Worm (Caenorhabditis elegans) whole organism, mixed stage, embryonic: ENCODE measurements around the gene fbxc-53.

ENCODE experiments used
- M03D4.4 ChIP-seq: sonication (generic microtip); optimal IDR thresholded peaks from 2 replicates; lab custom pipeline; 2017; ENCODE audit warnings: mild to moderate bottlenecking, missing genetic modification characterization, missing compliant biosample characterization
- blmp-1 ChIP-seq: fragments of 150-350 bp; optimal IDR thresholded peaks from 2 replicates; lab custom pipeline; 2014; ENCODE audit warnings: missing biosample characterization, missing genetic modification characterization
- ceh-83 ChIP-seq: fragments of 200-800 bp; sonication (Bioruptor generic); optimal IDR thresholded peaks from 2 replicates; lab custom pipeline; 2018; ENCODE audit warnings: mild to moderate bottlenecking, missing genetic modification characterization, missing compliant biosample characterization
- ces-1 ChIP-seq: fragments of 150-350 bp; optimal IDR thresholded peaks from 2 replicates; lab custom pipeline; 2014; ENCODE audit warnings: missing biosample characterization, missing genetic modification reagents, missing genetic modification characterization
- cnd-1 ChIP-seq: fragments of 200-800 bp; sonication (Bioruptor generic); optimal IDR thresholded peaks from 2 replicates; lab custom pipeline; 2018; ENCODE audit warnings: mild to moderate bottlenecking, missing genetic modification characterization, missing compliant biosample characterization
- drap-1 ChIP-seq: fragments of 200-800 bp; sonication (Bioruptor generic); optimal IDR thresholded peaks from 3 replicates; lab custom pipeline; 2018; ENCODE audit warnings: mild to moderate bottlenecking, missing genetic modification characterization, missing compliant biosample characterization
- elt-1 ChIP-seq: sonication (generic microtip); optimal IDR thresholded peaks from 2 replicates; lab custom pipeline; 2017; ENCODE audit warnings: missing genetic modification characterization, mild to moderate bottlenecking, missing compliant biosample characterization, antibody characterized with exemption, moderate library complexity, borderline replicate concordance; ENCODE audit not compliant: insufficient read depth
- flh-1 ChIP-seq: fragments of 200-800 bp; sonication (Bioruptor generic); optimal IDR thresholded peaks from 2 replicates; lab custom pipeline; 2018; ENCODE audit warnings: mild to moderate bottlenecking, missing genetic modification characterization, moderate library complexity, missing compliant biosample characterization
- ham-2 ChIP-seq: fragments of 200-800 bp; sonication (Bioruptor generic); optimal IDR thresholded peaks from 2 replicates; lab custom pipeline; 2018; ENCODE audit warnings: mild to moderate bottlenecking, missing genetic modification characterization, missing compliant biosample characterization
- hlh-1 ChIP-seq: fragments of 150-350 bp; optimal IDR thresholded peaks from 2 replicates; lab custom pipeline; 2014; ENCODE audit warnings: missing biosample characterization, missing genetic modification reagents, missing genetic modification characterization
- lin-13 ChIP-seq: fragments of 150-350 bp; optimal IDR thresholded peaks from 2 replicates; lab custom pipeline; 2014; ENCODE audit warnings: missing biosample characterization, missing genetic modification characterization
- mab-5 ChIP-seq: fragments of 150-350 bp; optimal IDR thresholded peaks from 2 replicates; lab custom pipeline; 2014; ENCODE audit warnings: missing biosample characterization, missing genetic modification characterization
- mep-1 ChIP-seq: fragments of 150-350 bp; optimal IDR thresholded peaks from 2 replicates; lab custom pipeline; 2017; ENCODE audit warnings: missing biosample characterization, missing genetic modification reagents, missing genetic modification characterization, inconsistent platforms
- nhr-12 ChIP-seq: fragments of 150-350 bp; optimal IDR thresholded peaks from 2 replicates; lab custom pipeline; 2014; ENCODE audit warnings: missing biosample characterization, missing genetic modification characterization
- nhr-2 ChIP-seq: fragments of 150-350 bp; optimal IDR thresholded peaks from 2 replicates; lab custom pipeline; 2014; ENCODE audit warnings: missing biosample characterization, missing genetic modification characterization
- nhr-237 ChIP-seq: fragments of 150-350 bp; optimal IDR thresholded peaks from 2 replicates; lab custom pipeline; 2014; ENCODE audit warnings: missing biosample characterization, missing genetic modification characterization
- nhr-28 ChIP-seq: fragments of 150-350 bp; optimal IDR thresholded peaks from 2 replicates; lab custom pipeline; 2014; ENCODE audit warnings: missing biosample characterization, missing genetic modification characterization
- nhr-76 ChIP-seq: sonication (generic microtip); optimal IDR thresholded peaks from 2 replicates; lab custom pipeline; 2017; ENCODE audit warnings: missing biosample characterization, missing genetic modification characterization
- pha-4 ChIP-seq: fragments of 150-350 bp; optimal IDR thresholded peaks from 2 replicates; lab custom pipeline; 2018; ENCODE audit warnings: missing biosample characterization, missing genetic modification reagents, missing genetic modification characterization
- snpc-4 ChIP-seq: fragments of 150-350 bp; optimal IDR thresholded peaks from 2 replicates; lab custom pipeline; 2014; ENCODE audit warnings: missing biosample characterization, missing genetic modification characterization
- sptf-1 ChIP-seq: sonication (generic microtip); optimal IDR thresholded peaks from 2 replicates; lab custom pipeline; 2017; ENCODE audit warnings: mild to moderate bottlenecking, missing genetic modification characterization, moderate library complexity, missing compliant biosample characterization
- tbx-8 ChIP-seq: fragments of 200-800 bp; sonication (Bioruptor generic); optimal IDR thresholded peaks from 2 replicates; lab custom pipeline; 2018; ENCODE audit warnings: mild to moderate bottlenecking, missing genetic modification characterization, moderate library complexity, missing compliant biosample characterization
- unc-62 ChIP-seq: fragments of 150-350 bp; optimal IDR thresholded peaks from 2 replicates; lab custom pipeline; 2014; ENCODE audit warnings: missing biosample characterization, missing genetic modification reagents, missing genetic modification characterization
- zip-8 ChIP-seq: fragments of 150-350 bp; optimal IDR thresholded peaks from 2 replicates; lab custom pipeline; 2014; ENCODE audit warnings: missing biosample characterization, missing genetic modification characterization

Gene fbxc-53

DNA sequence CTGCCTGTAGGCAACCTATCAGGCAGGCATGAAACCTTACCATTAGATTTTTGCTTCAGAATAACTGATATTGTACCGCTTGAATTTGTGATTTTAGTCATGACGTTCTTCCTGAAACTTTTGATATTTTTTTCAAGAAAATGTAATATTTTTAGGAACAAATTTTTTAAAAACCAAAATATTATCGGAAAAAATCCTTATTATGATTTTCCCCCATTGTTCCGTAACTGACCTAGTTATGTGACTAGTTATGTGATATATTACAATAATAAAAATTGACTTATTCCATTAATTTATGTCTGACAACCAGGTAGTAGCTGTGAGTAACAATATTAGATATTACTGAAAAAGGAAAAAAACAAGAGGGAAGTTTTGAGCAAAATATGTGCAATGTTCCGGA is 40.1 kb upstream of the fbxc-53 start, which contains the start of gene srx-98:
TSS of gene srx-98 (minus strand) at position 101 of the 400 bp plus-strand sequence.
- TF ChIP-seq nhr-2 (tag; lab: Kevin White, UChicago) = no peak
- no peak for TF ChIP-seq ceh-83 (GFP tag; lab: Kevin White, UChicago)
- TF ChIP-seq M03D4.4 (tag; lab: Kevin White, UChicago) = no peak
- TF ChIP-seq ham-2 (GFP tag; lab: Kevin White, UChicago) = no peak
- TF ChIP-seq mab-5 (tag; lab: Kevin White, UChicago) = no peak
- TF ChIP-seq lin-13 (tag; lab: Kevin White, UChicago) = no peak
- no peak for TF ChIP-seq ces-1
- TF ChIP-seq nhr-76 (tag; lab: Kevin White, UChicago) = no peak
- TF ChIP-seq nhr-28 (tag; lab: Kevin White, UChicago) = no peak
- TF ChIP-seq hlh-1 (tag; lab: Kevin White, UChicago) = no peak
- TF ChIP-seq, all 35 proteins: peak for 0

DNA sequence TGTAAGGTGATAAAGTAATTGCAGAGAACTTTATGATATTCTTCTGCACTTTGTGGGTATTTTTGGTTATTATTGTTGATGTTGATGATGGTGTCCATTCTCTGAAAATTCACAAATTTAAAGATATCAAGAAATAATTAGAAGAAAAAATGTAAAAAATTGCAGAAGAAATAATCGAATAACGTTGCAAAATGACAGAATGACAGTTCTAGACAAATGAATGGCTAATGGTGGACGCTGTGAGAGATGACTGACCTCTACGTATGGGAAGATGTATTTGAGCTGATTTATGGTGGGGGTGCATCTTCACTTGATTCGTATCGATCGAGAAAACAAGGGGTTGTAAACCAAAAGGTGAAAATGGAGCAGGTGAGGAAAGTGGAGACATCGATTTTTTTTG is 37.6 kb upstream of the fbxc-53 start, which contains the start of gene sea-1:
TSS of gene sea-1 (minus strand) at position 101 of the 400 bp plus-strand sequence.
- TF ChIP-seq nhr-2 (tag; lab: Kevin White, UChicago) (no peak), nhr-12 (tag; lab: Kevin White, UChicago) (no peak), nhr-237 (tag; lab: Kevin White, UChicago) (no peak), elt-1 (no peak), ces-1 (no peak), blmp-1 (tag; lab: Kevin White, UChicago) (no peak), drap-1 (GFP tag; lab: Kevin White, UChicago) (no peak), M03D4.4 (tag; lab: Kevin White, UChicago) (no peak), snpc-4 (tag; lab: Kevin White, UChicago) (no peak), tbx-8 (GFP tag; lab: Kevin White, UChicago) (no peak)

- TF ChIP-seq nhr-237 (tag; lab: Kevin White, UChicago) (no peak), snpc-4 (tag; lab: Kevin White, UChicago) (no peak)
Measured at ce11 chrII:3675176-3675575, 35.9 kb upstream of the fbxc-53 start, which contains the start of gene F19B10.2. Gene F19B10.2 (plus strand): TSS chrII:3675476.

ce11 chrII:3678978-3679377 is 32.1 kb upstream of the fbxc-53 start:
- TF ChIP-seq cnd-1 (tag; lab: Kevin White, UChicago) (no peak), flh-1 (no peak), sptf-1 (tag; lab: Kevin White, UChicago) (no peak), zip-8 (tag; lab: Kevin White, UChicago) (no peak)

DNA sequence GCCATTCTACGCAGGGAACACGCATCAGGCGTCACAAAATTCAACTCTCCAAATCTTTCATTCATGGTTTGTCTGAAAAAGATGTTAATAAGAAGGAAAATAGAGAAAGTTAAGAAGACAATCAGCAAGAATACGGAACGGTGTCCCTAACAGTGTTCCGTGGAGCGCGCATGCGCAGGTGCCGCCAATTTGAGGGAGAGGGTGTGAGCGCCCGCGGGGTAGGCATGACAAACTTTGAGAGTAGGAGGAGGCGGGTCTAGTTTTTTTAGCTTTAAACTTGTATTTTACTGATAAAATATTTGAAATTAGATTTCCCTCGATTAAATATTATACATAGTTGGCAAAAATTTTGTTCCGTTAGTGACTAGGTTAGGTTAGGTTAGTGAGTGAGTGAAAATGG is 30.7 kb upstream of the fbxc-53 start:
- TF ChIP-seq ham-2 (GFP tag; lab: Kevin White, UChicago) = no peak

ce11 chrII:3681365-3682083 is 29.6 kb upstream of the fbxc-53 start, which contains the start of gene F19B10.10:
Gene F19B10.10 (minus strand): TSS chrII:3681415.
- TF ChIP-seq nhr-237 (tag; lab: Kevin White, UChicago) = no peak
- TF ChIP-seq zip-8 (tag; lab: Kevin White, UChicago) = peak; percentile 92

ce11 chrII:3682770-3683234 is 28.3 kb upstream of the fbxc-53 start, which contains the start of gene F19B10.1:
Gene F19B10.1 (plus strand): TSS chrII:3683184.
- peak; percentile 82 for TF ChIP-seq hlh-1 (tag; lab: Kevin White, UChicago)
- peak; percentile 10 for TF ChIP-seq pha-4 (tag; lab: Kevin White, UChicago)
- no peak for TF ChIP-seq nhr-237 (tag; lab: Kevin White, UChicago)
- TF ChIP-seq mep-1 = peak; percentile 26
- TF ChIP-seq unc-62 = peak; percentile 66
- TF ChIP-seq lin-13 (tag; lab: Kevin White, UChicago) = peak; percentile 22
